Fruit fly (Drosophila melanogaster): ENCODE data around the gene Efa6.

Gene Efa6

DNA sequence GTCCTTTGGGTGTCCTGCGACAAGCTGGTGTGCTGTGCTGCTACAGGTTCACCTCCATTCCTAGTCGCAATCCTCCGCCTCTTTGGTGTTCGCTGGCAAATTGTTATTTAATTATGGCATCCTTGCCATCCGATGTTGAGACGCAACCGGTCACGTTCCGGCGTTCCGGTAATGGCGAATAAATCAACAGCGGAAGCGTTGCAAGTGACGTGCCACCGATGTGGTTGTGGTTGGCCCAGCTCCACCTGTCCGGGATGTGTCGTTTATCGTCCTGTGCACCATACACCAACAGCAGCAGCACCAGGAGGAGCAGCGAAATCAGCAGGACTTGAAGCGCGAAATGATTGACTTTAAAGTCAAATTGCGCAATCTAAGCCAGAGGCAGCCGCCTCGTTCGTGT is 62.3 kb downstream of the Efa6 start:
- TF ChIP-seq CG8301 (tag; optimal IDR thresholded peaks at IDR 0.05): no peak
- TF ChIP-seq CG10348 (GFP tag; IDR thresholded peaks at IDR 0.05): no peak
- no peak for TF ChIP-seq CG14655 (GFP tag; optimal IDR thresholded peaks at IDR 0.05)
- TF ChIP-seq CG15710 (tag; optimal IDR thresholded peaks at IDR 0.05): no peak
- TF ChIP-seq Ets98B (GFP tag; IDR thresholded peaks at IDR 0.05): no peak
- TF ChIP-seq CG4496 (GFP tag; IDR thresholded peaks at IDR 0.05): no peak
- TF ChIP-seq Pif1A (GFP tag; optimal IDR thresholded peaks at IDR 0.05): no peak
- no peak for TF ChIP-seq CG17806 (tag; optimal IDR thresholded peaks at IDR 0.05)
- TF ChIP-seq Snoo (tag; optimal IDR thresholded peaks at IDR 0.05): no peak
- no peak for TF ChIP-seq CG32121 (GFP tag; IDR thresholded peaks at IDR 0.05)
- no peak for TF ChIP-seq CG13204 (GFP tag; optimal IDR thresholded peaks at IDR 0.05)
- no peak for TF ChIP-seq D1 (tag; optimal IDR thresholded peaks at IDR 0.05)
- no peak for TF ChIP-seq CG12605 (GFP tag; IDR thresholded peaks at IDR 0.05)
- no peak for TF ChIP-seq EcR (GFP tag; optimal IDR thresholded peaks at IDR 0.05)
- TF ChIP-seq gl (tag; optimal IDR thresholded peaks at IDR 0.05): no peak
- TF ChIP-seq CG34367 (tag; optimal IDR thresholded peaks at IDR 0.05): no peak

All from whole organism, pupa.